Worm (Caenorhabditis elegans) whole organism, late embryonic: ENCODE results near the gene C35A5.3.

ENCODE experiments used
- K02D7.2 ChIP-seq: sonication (generic microtip); optimal IDR thresholded peaks from 2 replicates; lab custom pipeline; 2017; ENCODE audit warnings: mild to moderate bottlenecking, missing genetic modification characterization, missing compliant biosample characterization
- ama-1 ChIP-seq: fragments of 150-350 bp; optimal IDR thresholded peaks from 2 replicates; lab custom pipeline; 2014
- ceh-9 ChIP-seq: sonication (generic microtip); optimal IDR thresholded peaks from 2 replicates; lab custom pipeline; 2016; ENCODE audit warnings: mild to moderate bottlenecking, missing genetic modification characterization, inconsistent platforms, missing compliant biosample characterization
- dve-1 ChIP-seq: sonication (generic microtip); optimal IDR thresholded peaks from 2 replicates; lab custom pipeline; 2017; ENCODE audit warnings: antibody characterized with exemption, mild to moderate bottlenecking, missing genetic modification characterization, missing compliant biosample characterization
- fkh-10 ChIP-seq: fragments of 150-350 bp; optimal IDR thresholded peaks from 2 replicates; lab custom pipeline; 2014; ENCODE audit warnings: missing biosample characterization, missing genetic modification reagents, missing genetic modification characterization
- fkh-6 ChIP-seq: sonication (generic microtip); optimal IDR thresholded peaks from 2 replicates; lab custom pipeline; 2016; ENCODE audit warnings: missing genetic modification characterization, missing compliant biosample characterization
- gmeb-2 ChIP-seq: sonication (generic microtip); optimal IDR thresholded peaks from 2 replicates; lab custom pipeline; 2016; ENCODE audit warnings: missing genetic modification characterization, inconsistent platforms, missing compliant biosample characterization
- hlh-30 ChIP-seq: sonication (generic microtip); optimal IDR thresholded peaks from 2 replicates; lab custom pipeline; 2017; ENCODE audit warnings: antibody characterized with exemption, missing genetic modification characterization, missing compliant biosample characterization; ENCODE audit not compliant: insufficient read depth
- nhr-11 ChIP-seq: fragments of 150-350 bp; optimal IDR thresholded peaks from 2 replicates; lab custom pipeline; 2014; ENCODE audit warnings: missing biosample characterization, missing genetic modification characterization
- odd-2 ChIP-seq: sonication (generic microtip); optimal IDR thresholded peaks from 2 replicates; lab custom pipeline; 2017; ENCODE audit warnings: antibody characterized with exemption, mild to moderate bottlenecking, missing genetic modification characterization, missing compliant biosample characterization
- pag-3 ChIP-seq: sonication (generic microtip); optimal IDR thresholded peaks from 2 replicates; lab custom pipeline; 2016; ENCODE audit warnings: missing compliant biosample characterization, missing genetic modification characterization, borderline replicate concordance
- pha-4 ChIP-seq: fragments of 150-350 bp; optimal IDR thresholded peaks from 2 replicates; lab custom pipeline; 2018; ENCODE audit warnings: missing biosample characterization, missing genetic modification reagents, missing genetic modification characterization
- rnt-1 ChIP-seq: sonication (generic microtip); optimal IDR thresholded peaks from 2 replicates; lab custom pipeline; 2016; ENCODE audit warnings: missing genetic modification characterization, missing compliant biosample characterization
- tbx-2 ChIP-seq: sonication (generic microtip); optimal IDR thresholded peaks from 2 replicates; lab custom pipeline; 2016; ENCODE audit warnings: missing genetic modification characterization, missing compliant biosample characterization

- TF ChIP-seq K02D7.2 (tag; lab: Kevin White, UChicago) (no peak), dve-1 (tag; lab: Kevin White, UChicago) (no peak), ama-1 (no peak), pag-3 (tag; lab: Kevin White, UChicago) (no peak), pha-4 (tag; lab: Kevin White, UChicago) (no peak), tbx-2 (tag; lab: Kevin White, UChicago) (no peak), nhr-11 (no peak), fkh-10 (GFP tag; lab: Kevin White, UChicago) (no peak), fkh-6 (tag; lab: Kevin White, UChicago) (no peak), odd-2 (no peak), rnt-1 (tag; lab: Kevin White, UChicago) (no peak), ceh-9 (no peak), gmeb-2 (tag; lab: Kevin White, UChicago) (no peak), hlh-30 (tag; lab: Kevin White, UChicago) (no peak)
Observed at ce11 chrV:10485389-10485788, 15.8 kb downstream of the C35A5.3 start.
